Worm (Caenorhabditis elegans): ENCODE data around the gene Y53C12A.10.

DNA sequence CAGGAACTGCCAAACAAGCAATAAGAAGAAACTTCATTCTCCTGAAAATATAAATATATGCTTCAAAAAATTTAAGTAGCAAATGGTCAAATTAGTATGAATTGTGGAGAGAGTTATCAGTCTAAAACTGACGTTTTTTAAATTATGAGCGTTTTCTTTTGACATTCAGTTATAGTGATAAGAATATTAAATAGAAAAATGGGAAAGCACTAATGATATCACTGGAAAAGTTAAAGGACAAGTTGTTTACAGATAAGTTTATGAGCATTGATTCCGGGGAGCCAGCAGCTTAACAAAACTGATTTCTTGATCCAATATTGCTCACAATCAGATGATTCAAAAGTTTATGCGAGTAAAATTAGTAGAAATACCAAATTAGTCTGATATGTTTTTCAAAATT is 44.3 kb downstream of the Y53C12A.10 start, which contains the start of gene ZK1320.3:
- TF ChIP-seq pha-4 (tag; optimal IDR thresholded peaks at IDR 0.05) (no peak), ama-1 (optimal IDR thresholded peaks at IDR 0.05) (no peak), ama-1 (GFP tag; optimal IDR thresholded peaks at IDR 0.05) (no peak), lin-54 (GFP tag; optimal IDR thresholded peaks at IDR 0.05) (no peak), lag-1 (GFP tag; IDR thresholded peaks at IDR 0.05) (no peak), egl-18 (GFP tag; IDR thresholded peaks at IDR 0.05) (no peak), B0336.3 (GFP tag; IDR thresholded peaks at IDR 0.05) (no peak), unc-62 (GFP tag; optimal IDR thresholded peaks at IDR 0.05) (no peak), nhr-120 (GFP tag; IDR thresholded peaks at IDR 0.05) (no peak), cebp-1 (GFP tag; IDR thresholded peaks at IDR 0.05) (no peak), cebp-1 (tag; optimal IDR thresholded peaks at IDR 0.05) (no peak)

Measured in whole organism, young adult.